Worm (Caenorhabditis elegans): ENCODE measurements around the gene kmo-1.

- TF ChIP-seq alr-1 (tag; optimal IDR thresholded peaks at IDR 0.05) (no peak), F13H6.1 (tag; optimal IDR thresholded peaks at IDR 0.05) (no peak), nhr-6 (tag; optimal IDR thresholded peaks at IDR 0.05) (no peak), unc-62 (GFP tag; optimal IDR thresholded peaks at IDR 0.05) (no peak), elt-1 (tag; optimal IDR thresholded peaks at IDR 0.05) (no peak), aly-2 (tag; optimal IDR thresholded peaks at IDR 0.05) (no peak), ceh-16 (tag; optimal IDR thresholded peaks at IDR 0.05) (no peak), ztf-11 (tag; optimal IDR thresholded peaks at IDR 0.05) (no peak), skn-1 (tag; optimal IDR thresholded peaks at IDR 0.05) (no peak), nhr-77 (tag; optimal IDR thresholded peaks at IDR 0.05) (no peak)
Observed at ce11 chrV:12084216-12084615, 13.9 kb upstream of the kmo-1 start, which contains the start of gene R07B7.8.
